Worm (Caenorhabditis elegans) whole organism, young adult: ENCODE results near the gene Y94H6A.2.
A peak's percentile ranks its signal among the peaks of the same experiment; 100 is the strongest.

Experiments used
- F22D6.2 ChIP-seq: sonication (generic microtip); optimal IDR thresholded peaks from 2 replicates; lab custom pipeline; 2016; ENCODE audit warnings: mild to moderate bottlenecking, missing genetic modification characterization, missing compliant biosample characterization
- F37B4.10 ChIP-seq: fragments of 200-800 bp; sonication (Bioruptor generic); IDR thresholded peaks from 2 replicates; pipeline ENCODE4 v1.3.6; 2022; ENCODE audit warnings: missing genetic modification characterization, missing compliant biosample characterization
- F55B11.4 ChIP-seq: sonication (generic microtip); optimal IDR thresholded peaks from 2 replicates; lab custom pipeline; 2016; ENCODE audit warnings: missing compliant biosample characterization, missing genetic modification characterization, borderline replicate concordance; ENCODE audit not compliant: insufficient read depth
- K12H6.12 ChIP-seq: fragments of 200-800 bp; sonication (Bioruptor generic); optimal IDR thresholded peaks from 2 replicates; lab custom pipeline; 2018; ENCODE audit warnings: mild to moderate bottlenecking, missing genetic modification characterization, missing compliant biosample characterization
- T26A5.8 ChIP-seq: sonication (generic microtip); optimal IDR thresholded peaks from 2 replicates; lab custom pipeline; 2016; ENCODE audit warnings: missing genetic modification characterization, missing compliant biosample characterization
- Y95B8A.8 ChIP-seq: fragments of 200-800 bp; sonication (Bioruptor generic); IDR thresholded peaks from 2 replicates; pipeline ENCODE4 v1.3.6; 2022; ENCODE audit warnings: missing genetic modification reagents, missing genetic modification characterization, missing compliant biosample characterization
- aptf-2 ChIP-seq: fragments of 200-800 bp; sonication (Bioruptor generic); conservative IDR thresholded peaks from 2 replicates; pipeline ENCODE4 v1.3.6; 2022; ENCODE audit warnings: missing genetic modification reagents, missing genetic modification characterization, missing compliant biosample characterization
- athp-1 ChIP-seq: sonication (generic microtip); optimal IDR thresholded peaks from 2 replicates; lab custom pipeline; 2017; ENCODE audit warnings: mild to moderate bottlenecking, missing genetic modification characterization, missing compliant biosample characterization
- cebp-1 ChIP-seq, 2 experiments: fragments of 200-800 bp in 1 of 2; sonication (Bioruptor generic) in 1 of 2; sonication (generic microtip) in 1 of 2; IDR thresholded peaks in 1 of 2; optimal IDR thresholded peaks in 1 of 2; 2 replicates each; pipeline versions ENCODE4 v1.3.6 to Lab custom; 2017 to 2022; ENCODE audit warnings: missing compliant biosample characterization in 2 of 2, missing genetic modification characterization in 2 of 2, mild to moderate bottlenecking in 1 of 2, missing genetic modification reagents in 1 of 2, moderate library complexity in 1 of 2
- ceh-79 ChIP-seq: sonication (generic microtip); optimal IDR thresholded peaks from 2 replicates; lab custom pipeline; 2017; ENCODE audit warnings: mild to moderate bottlenecking, missing genetic modification characterization, missing compliant biosample characterization
- chd-7 ChIP-seq: sonication (generic microtip); optimal IDR thresholded peaks from 2 replicates; lab custom pipeline; 2016; ENCODE audit warnings: mild to moderate bottlenecking, missing genetic modification characterization, moderate library complexity, missing compliant biosample characterization
- dox-1 ChIP-seq: fragments of 200-800 bp; sonication (Bioruptor generic); IDR thresholded peaks from 2 replicates; pipeline ENCODE4 v1.3.6; 2022; ENCODE audit warnings: missing genetic modification reagents, missing genetic modification characterization, missing compliant biosample characterization
- egrh-3 ChIP-seq: fragments of 200-800 bp; sonication (Bioruptor generic); IDR thresholded peaks from 2 replicates; pipeline ENCODE4 v1.3.6; 2022; ENCODE audit warnings: missing genetic modification reagents, missing genetic modification characterization, missing compliant biosample characterization
- ekl-4 ChIP-seq: fragments of 200-800 bp; sonication (Bioruptor generic); IDR thresholded peaks from 2 replicates; pipeline ENCODE4 v1.3.6; 2022; ENCODE audit warnings: missing genetic modification reagents, missing genetic modification characterization, missing compliant biosample characterization
- gei-17 ChIP-seq: fragments of 200-800 bp; sonication (Bioruptor generic); optimal IDR thresholded peaks from 2 replicates; lab custom pipeline; 2018; ENCODE audit warnings: mild to moderate bottlenecking, missing genetic modification characterization, missing compliant biosample characterization
- hmg-1.2 ChIP-seq: fragments of 200-800 bp; sonication (Bioruptor generic); IDR thresholded peaks from 2 replicates; pipeline ENCODE4 v1.3.6; 2022; ENCODE audit warnings: missing genetic modification reagents, missing genetic modification characterization, missing compliant biosample characterization
- hmg-20 ChIP-seq: fragments of 200-800 bp; sonication (Bioruptor generic); IDR thresholded peaks from 2 replicates; pipeline ENCODE4 v1.3.6; 2022; ENCODE audit warnings: missing genetic modification reagents, missing genetic modification characterization, missing compliant biosample characterization
- let-526 ChIP-seq: fragments of 200-800 bp; sonication (Bioruptor generic); IDR thresholded peaks from 2 replicates; pipeline ENCODE4 v1.3.6; 2022; ENCODE audit warnings: missing genetic modification reagents, missing genetic modification characterization, missing compliant biosample characterization
- let-607 ChIP-seq, 2 experiments: fragments of 200-800 bp in 1 of 2; sonication (Bioruptor generic) in 1 of 2; sonication (generic microtip) in 1 of 2; optimal IDR thresholded peaks; 2 replicates each; lab custom pipeline; 2016 to 2018; ENCODE audit warnings: mild to moderate bottlenecking in 2 of 2, missing compliant biosample characterization in 2 of 2, missing genetic modification characterization in 2 of 2, moderate library complexity in 2 of 2, missing genotype in 1 of 2
- lin-26 ChIP-seq: fragments of 200-800 bp; sonication (Bioruptor generic); IDR thresholded peaks from 2 replicates; pipeline ENCODE4 v1.3.6; 2022; ENCODE audit warnings: missing genetic modification reagents, missing genetic modification characterization, missing compliant biosample characterization
- lin-35 ChIP-seq, 3 experiments: fragments of 150-350 bp in 2 of 3; sonication (generic microtip) in 1 of 3; optimal IDR thresholded peaks; 2 replicates each; lab custom pipeline; 2014 to 2018; ENCODE audit warnings: missing biosample characterization in 3 of 3, missing genetic modification characterization in 3 of 3, missing genetic modification reagents in 3 of 3
- lin-40 ChIP-seq: sonication (generic microtip); optimal IDR thresholded peaks from 2 replicates; lab custom pipeline; 2016; ENCODE audit warnings: missing genetic modification characterization, mild to moderate bottlenecking, missing compliant biosample characterization, missing genotype, missing genetic modification reagents
- lsy-27 ChIP-seq: sonication (generic microtip); optimal IDR thresholded peaks from 2 replicates; lab custom pipeline; 2017; ENCODE audit warnings: missing genetic modification characterization, mild to moderate bottlenecking, missing compliant biosample characterization, antibody characterized with exemption, missing genotype, borderline replicate concordance; ENCODE audit not compliant: insufficient read depth
- madf-8 ChIP-seq: fragments of 200-800 bp; sonication (Bioruptor generic); conservative IDR thresholded peaks from 2 replicates; pipeline ENCODE4 v1.3.6; 2022; ENCODE audit warnings: missing genetic modification reagents, missing genetic modification characterization, missing compliant biosample characterization
- mcd-1 ChIP-seq: fragments of 200-800 bp; sonication (Bioruptor generic); IDR thresholded peaks from 2 replicates; pipeline ENCODE4 v1.3.6; 2022; ENCODE audit warnings: missing genetic modification reagents, missing genetic modification characterization, missing compliant biosample characterization
- nfya-2 ChIP-seq: fragments of 200-800 bp; sonication (Bioruptor generic); IDR thresholded peaks from 2 replicates; pipeline ENCODE4 v1.3.6; 2022; ENCODE audit warnings: missing genetic modification reagents, missing genetic modification characterization, missing compliant biosample characterization
- nfyb-1 ChIP-seq: fragments of 200-800 bp; sonication (Bioruptor generic); IDR thresholded peaks from 2 replicates; pipeline ENCODE4 v1.3.6; 2022; ENCODE audit warnings: missing genetic modification reagents, missing genetic modification characterization, missing compliant biosample characterization
- pbrm-1 ChIP-seq: fragments of 200-800 bp; sonication (Bioruptor generic); IDR thresholded peaks from 2 replicates; pipeline ENCODE4 v1.3.6; 2022; ENCODE audit warnings: missing genetic modification reagents, missing genetic modification characterization, missing compliant biosample characterization
- rcor-1 ChIP-seq: fragments of 200-800 bp; sonication (Bioruptor generic); IDR thresholded peaks from 2 replicates; pipeline ENCODE4 v1.3.6; 2022; ENCODE audit warnings: missing genetic modification reagents, missing genetic modification characterization, missing compliant biosample characterization
- rpc-1 ChIP-seq, 2 experiments: fragments of 150-350 bp in 1 of 2; sonication (generic microtip) in 1 of 2; optimal IDR thresholded peaks; 2 replicates each; lab custom pipeline; 2014 to 2018; ENCODE audit warnings: missing biosample characterization in 1 of 2, missing genetic modification characterization in 1 of 2, missing genetic modification reagents in 1 of 2, missing genotype in 1 of 2
- sdz-38 ChIP-seq: sonication (generic microtip); optimal IDR thresholded peaks from 2 replicates; lab custom pipeline; 2016; ENCODE audit warnings: missing genotype, missing genetic modification characterization, missing compliant biosample characterization
- snpc-1.3 ChIP-seq: sonication (generic microtip); optimal IDR thresholded peaks from 2 replicates; lab custom pipeline; 2017; ENCODE audit warnings: missing genetic modification characterization, mild to moderate bottlenecking, missing compliant biosample characterization, antibody characterized with exemption, moderate library complexity, missing genotype, missing genetic modification reagents; ENCODE audit not compliant: insufficient read depth
- snpc-4 ChIP-seq, 5 experiments: fragments of 150-350 bp in 1 of 5; sonication (generic microtip) in 4 of 5; optimal IDR thresholded peaks; 2 replicates each; lab custom pipeline; 2014 to 2018; ENCODE audit warnings: missing genetic modification characterization in 5 of 5, missing biosample characterization in 3 of 5, antibody characterized with exemption in 2 of 5, mild to moderate bottlenecking in 2 of 5, missing compliant biosample characterization in 2 of 5, missing genotype in 2 of 5, moderate library complexity in 2 of 5, missing genetic modification reagents in 1 of 5
- sptf-2 ChIP-seq: fragments of 200-800 bp; sonication (Bioruptor generic); optimal IDR thresholded peaks from 2 replicates; lab custom pipeline; 2018; ENCODE audit warnings: mild to moderate bottlenecking, missing genetic modification characterization, missing compliant biosample characterization
- tbp1 ChIP-seq: fragments of 200-800 bp; sonication (Bioruptor generic); optimal IDR thresholded peaks from 2 replicates; lab custom pipeline; 2018; ENCODE audit warnings: mild to moderate bottlenecking, missing genetic modification characterization, missing compliant biosample characterization
- tlf-1 ChIP-seq: fragments of 200-800 bp; sonication (Bioruptor generic); optimal IDR thresholded peaks from 2 replicates; lab custom pipeline; 2018; ENCODE audit warnings: mild to moderate bottlenecking, missing genetic modification characterization, missing compliant biosample characterization
- xnd-1 ChIP-seq: sonication (generic microtip); optimal IDR thresholded peaks from 2 replicates; lab custom pipeline; 2016; ENCODE audit warnings: missing genotype, missing genetic modification reagents, missing genetic modification characterization, missing compliant biosample characterization
- zfh-2 ChIP-seq: fragments of 200-800 bp; sonication (Bioruptor generic); conservative IDR thresholded peaks from 2 replicates; pipeline ENCODE4 v1.3.6; 2022; ENCODE audit warnings: missing genetic modification reagents, missing genetic modification characterization, missing compliant biosample characterization
- ztf-18 ChIP-seq: sonication (generic microtip); optimal IDR thresholded peaks from 2 replicates; lab custom pipeline; 2016; ENCODE audit warnings: missing genotype, mild to moderate bottlenecking, missing genetic modification characterization, missing compliant biosample characterization
- ztf-26 ChIP-seq: sonication (generic microtip); optimal IDR thresholded peaks from 2 replicates; lab custom pipeline; 2017; ENCODE audit warnings: missing genetic modification characterization, missing compliant biosample characterization
- ztf-28 ChIP-seq: fragments of 200-800 bp; sonication (Bioruptor generic); IDR thresholded peaks from 2 replicates; pipeline ENCODE4 v1.3.6; 2022; ENCODE audit warnings: missing genetic modification reagents, missing genetic modification characterization, missing compliant biosample characterization

Y94H6A.2 gene

DNA sequence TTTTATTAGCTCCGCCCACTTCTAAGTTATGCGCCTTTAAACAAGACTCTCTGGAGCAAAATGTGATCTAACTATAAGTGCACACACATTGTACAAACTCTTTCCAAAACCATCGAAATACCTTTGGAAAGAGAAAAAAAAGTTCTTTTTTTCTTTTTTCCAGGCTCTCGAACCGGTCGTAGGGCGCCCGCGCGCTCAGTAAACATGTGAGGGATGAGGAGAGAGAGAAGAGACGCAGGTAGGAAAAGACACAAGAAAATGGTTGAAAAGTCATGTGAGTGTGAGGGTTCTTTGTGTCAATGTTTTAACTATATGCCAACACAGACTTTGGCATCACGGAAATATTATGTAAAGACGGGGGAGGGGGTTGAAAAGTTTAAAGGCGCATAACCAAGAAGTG lies 44.4 kb downstream of the Y94H6A.2 start (continued):
- peak; percentile 80 for TF ChIP-seq lin-26 (GFP tag; lab: Robert Waterston, UW)
- TF ChIP-seq snpc-4 (GFP tag; optimal IDR thresholded peaks at IDR 0.05; lab: Kevin White, UChicago) = no peak
- peak in 1 of 4 experiments; percentile 38 for TF ChIP-seq snpc-4 (tag; optimal IDR thresholded peaks at IDR 0.05; lab: Kevin White, UChicago)
- TF ChIP-seq ztf-26 (tag; lab: Kevin White, UChicago) = peak; percentile 41
- TF ChIP-seq Y95B8A.8 (GFP tag; lab: Robert Waterston, UW) = 0 out of 2 replicates have a peak, but pooled peaks have one; percentile 25
- peak; percentile 60; the same call in 1 of the 2 replicates for TF ChIP-seq zfh-2 (GFP tag; lab: Robert Waterston, UW)
- TF ChIP-seq let-607 (tag; optimal IDR thresholded peaks at IDR 0.05; lab: Kevin White, UChicago) = peak in 1 of 2 experiments; percentile 25
- peak; percentile 54; the same call in 1 of the 2 replicates for TF ChIP-seq nfyb-1 (GFP tag; lab: Robert Waterston, UW)
- no peak for TF ChIP-seq sdz-38 (tag; lab: Kevin White, UChicago)
- TF ChIP-seq lin-40 (tag; lab: Kevin White, UChicago) = peak; percentile 78
- TF ChIP-seq xnd-1 (tag; lab: Kevin White, UChicago) = no peak
- peak; percentile 55; the same call in 1 of the 2 replicates for TF ChIP-seq mcd-1
- peak; percentile 6 for TF ChIP-seq gei-17 (GFP tag; lab: Kevin White, UChicago)
- 0 out of 2 replicates have a peak, but pooled peaks have one; percentile 28 for TF ChIP-seq egrh-3 (GFP tag; lab: Robert Waterston, UW)
- peak; percentile 73 for TF ChIP-seq chd-7 (tag; lab: Kevin White, UChicago)

- TF ChIP-seq cebp-1 (GFP tag; IDR thresholded peaks at IDR 0.05; lab: Robert Waterston, UW) (no peak), cebp-1 (tag; optimal IDR thresholded peaks at IDR 0.05; lab: Kevin White, UChicago) (peak; percentile 43), F55B11.4 (tag; lab: Kevin White, UChicago) (no peak), lsy-27 (no peak), snpc-4 (GFP tag; optimal IDR thresholded peaks at IDR 0.05; lab: Kevin White, UChicago) (no peak), snpc-4 (tag; optimal IDR thresholded peaks at IDR 0.05; lab: Kevin White, UChicago) (no peak), sdz-38 (tag; lab: Kevin White, UChicago) (no peak), ceh-79 (tag; lab: Kevin White, UChicago) (no peak), lin-35 (GFP tag; optimal IDR thresholded peaks at IDR 0.05; lab: Kevin White, UChicago) (no peak), hmg-1.2 (GFP tag; lab: Robert Waterston, UW) (peak; percentile 78), athp-1 (tag; lab: Kevin White, UChicago) (no peak), mcd-1 (peak; percentile 44; the same call in 1 of the 2 replicates), K12H6.12 (peak; percentile 39), ztf-18 (tag; lab: Kevin White, UChicago) (no peak), lin-26 (GFP tag; lab: Robert Waterston, UW) (no peak), sptf-2 (no peak), aptf-2 (GFP tag; lab: Robert Waterston, UW) (no peak), ekl-4 (GFP tag; lab: Robert Waterston, UW) (no peak), rcor-1 (GFP tag; lab: Robert Waterston, UW) (no peak), tlf-1 (GFP tag; lab: Kevin White, UChicago) (no peak), nfyb-1 (GFP tag; lab: Robert Waterston, UW) (peak; percentile 54; the same call in 1 of the 2 replicates), hmg-20 (no peak), pbrm-1 (0 out of 2 replicates have a peak, but pooled peaks have one; percentile 38), let-526 (no peak), zfh-2 (GFP tag; lab: Robert Waterston, UW) (peak; percentile 95), dox-1 (GFP tag; lab: Robert Waterston, UW) (peak; percentile 26; the same call in 1 of the 2 replicates), rpc-1 (optimal IDR thresholded peaks at IDR 0.05; lab: Kevin White, UChicago) (no peak), rpc-1 (tag; optimal IDR thresholded peaks at IDR 0.05; lab: Kevin White, UChicago) (no peak), tbp1 (GFP tag; lab: Kevin White, UChicago) (no peak), madf-8 (GFP tag; lab: Robert Waterston, UW) (no peak), nfya-2 (GFP tag; lab: Robert Waterston, UW) (no peak), F37B4.10 (GFP tag; lab: Robert Waterston, UW) (no peak), F22D6.2 (tag; lab: Kevin White, UChicago) (no peak), snpc-1.3 (tag; lab: Kevin White, UChicago) (no peak), T26A5.8 (tag; lab: Kevin White, UChicago) (no peak), ztf-28 (GFP tag; lab: Robert Waterston, UW) (no peak), egrh-3 (GFP tag; lab: Robert Waterston, UW) (peak; percentile 51; the same call in 1 of the 2 replicates)
These were observed 46.0 kb downstream of the Y94H6A.2 start for ce11 chrIV:2775992-2776630.
